Worm (Caenorhabditis elegans): ENCODE data around the gene hse-5.
A peak's percentile ranks its signal among the peaks of the same experiment; 100 is the strongest.

hse-5 gene

ce11 chrIII:4328208-4328987, 16.7 kb upstream of the hse-5 start (continued):
- TF ChIP-seq mdl-1 (tag; optimal IDR thresholded peaks at IDR 0.05) (peak in 1 of 2 experiments; percentile 15), saeg-2 (GFP tag; IDR thresholded peaks at IDR 0.05) (no peak), mes-2 (tag; optimal IDR thresholded peaks at IDR 0.05; ENCODE audit: poor library complexity, severe bottlenecking) (no peak), unc-62 (GFP tag; optimal IDR thresholded peaks at IDR 0.05 in 1 of 2) (peak in 1 of 2 experiments; percentile 17), unc-62 (tag; optimal IDR thresholded peaks at IDR 0.05) (no peak), duxl-1 (tag; optimal IDR thresholded peaks at IDR 0.05; ENCODE audit: poor library complexity) (no peak)

- no peak for TF ChIP-seq hif-1 (tag; optimal IDR thresholded peaks at IDR 0.05)
- no peak for TF ChIP-seq F26F4.8 (GFP tag; conservative IDR thresholded peaks at IDR 0.05)
- no peak for TF ChIP-seq lin-38 (GFP tag; IDR thresholded peaks at IDR 0.05)
- TF ChIP-seq lim-7 (GFP tag; IDR thresholded peaks at IDR 0.05) = no peak
- TF ChIP-seq hlh-30 (tag; optimal IDR thresholded peaks at IDR 0.05; ENCODE audit: insufficient read depth) = no peak
- no peak for TF ChIP-seq dmd-9 (GFP tag; IDR thresholded peaks at IDR 0.05)
- no peak for TF ChIP-seq ceh-28 (tag; optimal IDR thresholded peaks at IDR 0.05)
- TF ChIP-seq ceh-20 (GFP tag; IDR thresholded peaks at IDR 0.05) = no peak
- TF ChIP-seq saeg-2 (GFP tag; IDR thresholded peaks at IDR 0.05) = no peak
- no peak for TF ChIP-seq daf-8 (GFP tag; IDR thresholded peaks at IDR 0.05)
- no peak for TF ChIP-seq dmd-8 (GFP tag; IDR thresholded peaks at IDR 0.05)
- TF ChIP-seq nhr-28 (tag; optimal IDR thresholded peaks at IDR 0.05) = no peak
- no peak for TF ChIP-seq nhr-76 (tag; optimal IDR thresholded peaks at IDR 0.05)
- TF ChIP-seq arid-1 (GFP tag; conservative IDR thresholded peaks at IDR 0.05) = no peak
- no peak for TF ChIP-seq mdt-29 (GFP tag; IDR thresholded peaks at IDR 0.05)
- TF ChIP-seq snpc-4 (tag; optimal IDR thresholded peaks at IDR 0.05) = no peak
- TF ChIP-seq nhr-102 (tag; optimal IDR thresholded peaks at IDR 0.05) = no peak
- TF ChIP-seq mdl-1 (tag; optimal IDR thresholded peaks at IDR 0.05) = no peak
Observed at ce11 chrIII:4330984-4331383, 14.2 kb upstream of the hse-5 start, which contains the start of gene gly-6. Gene gly-6, minus strand, starts transcription at chrIII:4331228.

DNA sequence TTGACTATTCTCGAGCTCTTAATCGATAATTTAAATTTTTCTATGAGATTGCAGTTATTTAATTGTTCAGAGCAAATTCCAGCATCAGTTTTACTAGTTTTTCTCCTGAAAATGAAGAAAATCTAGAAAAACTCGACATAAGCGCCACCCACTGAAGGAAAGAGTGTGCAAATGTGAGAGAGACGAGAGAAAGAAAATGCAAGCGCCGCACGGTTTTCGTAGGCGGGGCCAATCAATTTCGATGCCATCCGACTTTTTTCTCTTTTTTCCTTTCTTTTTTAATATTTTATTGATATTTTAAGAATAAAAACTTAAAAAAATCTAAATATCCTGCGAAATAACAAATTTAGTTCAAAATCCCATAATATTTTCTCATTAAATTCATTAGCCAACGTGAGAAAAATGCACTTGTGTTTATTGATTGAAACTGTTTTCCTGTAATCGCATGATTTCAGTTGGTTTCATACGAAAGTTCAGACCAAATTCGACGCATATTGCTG, 12.5 kb upstream of the hse-5 start, which contains the start of gene cdk-12:
Gene cdk-12, plus strand, starts transcription at position 450 of the 500 bp plus-strand sequence.
- TF ChIP-seq ztf-7 (tag; optimal IDR thresholded peaks at IDR 0.05) (no peak), nhr-6 (tag; optimal IDR thresholded peaks at IDR 0.05) (peak; percentile 15), mes-2 (tag; optimal IDR thresholded peaks at IDR 0.05; ENCODE audit: poor library complexity, severe bottlenecking) (peak; percentile 76), dmd-8 (GFP tag; IDR thresholded peaks at IDR 0.05) (no peak), unc-130 (GFP tag; optimal IDR thresholded peaks at IDR 0.05) (no peak), hlh-11 (tag; optimal IDR thresholded peaks at IDR 0.05) (peak; percentile 32), lin-38 (GFP tag; IDR thresholded peaks at IDR 0.05) (0 out of 2 replicates have a peak, but pooled peaks have one; percentile 11), zfp-3 (GFP tag; conservative IDR thresholded peaks at IDR 0.05) (no peak), dve-1 (tag; optimal IDR thresholded peaks at IDR 0.05; ENCODE audit: insufficient read depth) (peak; percentile 49), lsy-2 (tag; optimal IDR thresholded peaks at IDR 0.05) (peak in 1 of 2 experiments; percentile 70), spr-1 (tag; optimal IDR thresholded peaks at IDR 0.05) (no peak), unc-39 (tag; optimal IDR thresholded peaks at IDR 0.05) (no peak), lin-15B (tag; optimal IDR thresholded peaks at IDR 0.05) (no peak), pha-4 (GFP tag; IDR thresholded peaks at IDR 0.05) (no peak), pha-4 (tag; optimal IDR thresholded peaks at IDR 0.05) (peak; percentile 12), dpl-1 (GFP tag; optimal IDR thresholded peaks at IDR 0.05) (peak; percentile 45), unc-62 (GFP tag; optimal IDR thresholded peaks at IDR 0.05 in 1 of 2) (peak in 1 of 2 experiments; percentile 41), unc-62 (tag; optimal IDR thresholded peaks at IDR 0.05) (no peak), spr-3 (GFP tag; optimal IDR thresholded peaks at IDR 0.05) (no peak), mep-1 (tag; optimal IDR thresholded peaks at IDR 0.05) (peak; percentile 42), daf-8 (GFP tag; IDR thresholded peaks at IDR 0.05) (no peak)
